Fruit fly (Drosophila melanogaster): Measurements from ENCODE around the gene CG12320.

CG12320 gene

DNA sequence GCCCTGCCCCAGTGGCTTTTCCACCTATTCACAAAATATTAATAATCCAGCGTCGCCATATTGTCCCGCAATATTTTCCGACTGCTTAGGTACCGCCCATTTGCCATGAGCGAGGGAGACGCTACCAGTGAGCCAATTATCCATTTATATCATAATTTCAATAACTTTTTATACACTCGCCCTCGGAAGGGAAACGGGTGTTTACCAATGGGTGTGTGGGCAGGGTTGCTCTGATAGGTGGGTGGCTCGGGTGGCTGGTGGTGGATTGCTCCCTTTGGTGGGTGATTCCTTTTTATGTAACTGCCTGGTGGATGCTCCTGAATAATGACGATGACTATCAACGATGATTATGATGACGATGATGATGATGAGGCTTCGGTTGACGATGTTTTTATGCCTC is 14.1 kb upstream of the CG12320 start:
- no peak for TF ChIP-seq vri (GFP tag; optimal IDR thresholded peaks at IDR 0.05)
- no peak for TF ChIP-seq Ets21C (GFP tag; optimal IDR thresholded peaks at IDR 0.05)
- TF ChIP-seq fd59A (GFP tag; optimal IDR thresholded peaks at IDR 0.05) = no peak
- no peak for TF ChIP-seq CG3032 (tag; optimal IDR thresholded peaks at IDR 0.05)
- TF ChIP-seq Hr39 (GFP tag; optimal IDR thresholded peaks at IDR 0.05) = no peak
- TF ChIP-seq Sox102F (GFP tag; optimal IDR thresholded peaks at IDR 0.05) = no peak
- no peak for TF ChIP-seq Hr4 (GFP tag; optimal IDR thresholded peaks at IDR 0.05)
- TF ChIP-seq CG32006 (GFP tag; optimal IDR thresholded peaks at IDR 0.05) = no peak
- TF ChIP-seq CG11902 (GFP tag; optimal IDR thresholded peaks at IDR 0.05) = no peak
- TF ChIP-seq fd85E (GFP tag; optimal IDR thresholded peaks at IDR 0.05) = no peak
- TF ChIP-seq CG10669 (GFP tag; optimal IDR thresholded peaks at IDR 0.05) = no peak
- TF ChIP-seq CG6808 (GFP tag; optimal IDR thresholded peaks at IDR 0.05) = no peak
- no peak for TF ChIP-seq CG34406 (GFP tag; optimal IDR thresholded peaks at IDR 0.05)
- no peak for TF ChIP-seq CG3919 (GFP tag; optimal IDR thresholded peaks at IDR 0.05)
- no peak for TF ChIP-seq topi (GFP tag; optimal IDR thresholded peaks at IDR 0.05)
- TF ChIP-seq Smox (GFP tag; optimal IDR thresholded peaks at IDR 0.05) = no peak
- no peak for TF ChIP-seq CG10631 (GFP tag; optimal IDR thresholded peaks at IDR 0.05)
- TF ChIP-seq lz (GFP tag; optimal IDR thresholded peaks at IDR 0.05) = no peak

DNA sequence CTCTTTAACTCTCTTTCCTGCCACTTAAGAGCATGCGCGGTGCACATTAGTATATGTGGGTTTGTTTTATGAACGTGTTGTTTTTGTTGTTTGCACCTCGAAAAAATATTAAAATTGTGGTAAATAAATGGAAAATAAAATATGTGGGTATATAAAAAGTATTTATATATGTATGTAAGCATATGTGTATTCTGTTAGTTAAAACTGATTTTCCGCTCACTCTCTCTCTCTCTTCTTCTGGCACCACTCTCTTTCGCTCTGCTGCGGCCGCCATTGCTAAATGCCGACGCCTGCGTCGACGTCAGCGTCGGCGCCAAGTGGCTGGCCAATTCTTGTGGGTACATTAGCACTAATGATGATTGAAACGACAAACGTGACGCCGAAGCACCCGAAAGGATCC is 12.7 kb upstream of the CG12320 start:
- no peak for TF ChIP-seq ss (GFP tag; optimal IDR thresholded peaks at IDR 0.05)
- no peak for TF ChIP-seq CG8119 (GFP tag; IDR thresholded peaks at IDR 0.05)
- TF ChIP-seq dac (GFP tag; optimal IDR thresholded peaks at IDR 0.05) = no peak
- no peak for TF ChIP-seq CG8319 (GFP tag; optimal IDR thresholded peaks at IDR 0.05)
- TF ChIP-seq CG15336 (GFP tag; IDR thresholded peaks at IDR 0.05) = no peak
- no peak for TF ChIP-seq vri (GFP tag; optimal IDR thresholded peaks at IDR 0.05)
- TF ChIP-seq CG34406 (GFP tag; optimal IDR thresholded peaks at IDR 0.05) = no peak
- TF ChIP-seq CG7368 (GFP tag; optimal IDR thresholded peaks at IDR 0.05) = no peak
- TF ChIP-seq net (GFP tag; optimal IDR thresholded peaks at IDR 0.05) = no peak
- TF ChIP-seq Hr4 (GFP tag; optimal IDR thresholded peaks at IDR 0.05) = no peak
- no peak for TF ChIP-seq fkh (GFP tag; optimal IDR thresholded peaks at IDR 0.05)
- TF ChIP-seq topi (GFP tag; optimal IDR thresholded peaks at IDR 0.05) = no peak
- TF ChIP-seq eg (GFP tag; IDR thresholded peaks at IDR 0.05) = no peak

DNA sequence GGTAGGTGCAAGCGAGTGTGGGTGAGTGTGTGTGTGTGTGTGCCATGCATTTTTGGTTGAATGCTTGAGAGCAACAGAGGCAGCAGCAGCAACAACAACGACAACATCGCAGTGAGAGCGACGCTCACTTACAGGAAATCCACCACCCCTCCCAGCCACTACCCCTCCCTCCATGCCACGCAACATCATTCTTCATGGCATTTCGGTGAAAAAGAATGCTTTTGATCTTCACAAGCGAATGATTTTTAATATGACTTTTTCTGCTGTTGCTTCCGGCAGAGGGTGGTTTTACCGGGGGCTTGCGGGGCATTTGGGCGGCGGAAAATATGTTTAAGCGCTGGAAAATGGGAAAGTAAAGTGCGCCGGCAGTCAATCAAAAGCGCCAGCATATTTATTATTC is 9.1 kb upstream of the CG12320 start:
- TF ChIP-seq CG11762 (GFP tag; optimal IDR thresholded peaks at IDR 0.05; ENCODE audit: insufficient read depth) (no peak), CG3032 (tag; optimal IDR thresholded peaks at IDR 0.05) (no peak), CG8119 (GFP tag; IDR thresholded peaks at IDR 0.05) (no peak), acj6 (GFP tag; optimal IDR thresholded peaks at IDR 0.05) (no peak), CG11294 (GFP tag; IDR thresholded peaks at IDR 0.05) (no peak), Eip75B (GFP tag; optimal IDR thresholded peaks at IDR 0.05) (no peak), CG3919 (GFP tag; optimal IDR thresholded peaks at IDR 0.05) (no peak), CG1621 (tag; optimal IDR thresholded peaks at IDR 0.05) (no peak), Eip93F (GFP tag; optimal IDR thresholded peaks at IDR 0.05) (no peak), CG9139 (GFP tag; optimal IDR thresholded peaks at IDR 0.05) (no peak), Sox15 (GFP tag; optimal IDR thresholded peaks at IDR 0.05) (no peak), CG6276 (GFP tag; optimal IDR thresholded peaks at IDR 0.05) (no peak), svp (GFP tag) (no peak), ss (GFP tag; optimal IDR thresholded peaks at IDR 0.05) (no peak)

DNA sequence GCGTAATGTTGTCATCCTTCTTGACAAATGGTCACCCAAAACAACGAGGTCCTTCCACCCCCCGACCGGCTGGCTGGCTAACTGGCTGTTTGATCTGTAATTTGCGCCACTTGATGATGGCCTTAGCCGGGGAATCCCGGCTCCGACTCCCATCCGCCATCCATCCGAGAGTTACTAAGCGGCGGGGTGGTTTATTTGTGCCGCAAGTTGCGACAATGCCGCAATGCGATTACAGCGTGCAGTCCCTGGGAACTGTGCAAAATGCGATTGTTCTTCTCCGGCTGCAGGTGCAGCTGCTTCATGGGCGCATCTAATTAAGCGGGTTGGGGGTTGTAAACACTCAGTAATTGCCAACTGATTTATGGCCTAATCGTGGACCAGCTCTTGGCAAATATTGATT is 7.5 kb upstream of the CG12320 start:
- TF ChIP-seq lz (GFP tag; optimal IDR thresholded peaks at IDR 0.05) (no peak), cyc (GFP tag; optimal IDR thresholded peaks at IDR 0.05) (no peak), CG3919 (GFP tag; optimal IDR thresholded peaks at IDR 0.05) (no peak), Sox15 (GFP tag; optimal IDR thresholded peaks at IDR 0.05) (no peak), Blimp-1 (GFP tag; optimal IDR thresholded peaks at IDR 0.05) (no peak), Lpt (GFP tag; optimal IDR thresholded peaks at IDR 0.05) (no peak), spab (GFP tag; optimal IDR thresholded peaks at IDR 0.05) (no peak), esn (GFP tag; optimal IDR thresholded peaks at IDR 0.05) (no peak), CG8319 (GFP tag; optimal IDR thresholded peaks at IDR 0.05) (no peak), fd85E (GFP tag; optimal IDR thresholded peaks at IDR 0.05) (no peak), CG3032 (tag; optimal IDR thresholded peaks at IDR 0.05) (no peak), achi (GFP tag; optimal IDR thresholded peaks at IDR 0.05) (no peak), CG1621 (tag; optimal IDR thresholded peaks at IDR 0.05) (no peak), CG8632 (GFP tag; optimal IDR thresholded peaks at IDR 0.05) (no peak), CG32006 (GFP tag; optimal IDR thresholded peaks at IDR 0.05) (no peak), CG8119 (GFP tag; IDR thresholded peaks at IDR 0.05) (no peak)

Data from whole organism, prepupa.